Worm (Caenorhabditis elegans) whole organism, L4 larva: ENCODE data around the gene atg-4.2.
A peak's percentile ranks its signal among the peaks of the same experiment; 100 is the strongest.

Experiments used
- F37D6.2 ChIP-seq: sonication (generic microtip); optimal IDR thresholded peaks from 2 replicates; lab custom pipeline; 2016; ENCODE audit warnings: mild to moderate bottlenecking, missing genetic modification characterization, missing compliant biosample characterization
- ZK546.5 ChIP-seq, 2 experiments: sonication (generic microtip); optimal IDR thresholded peaks; 2 replicates each; lab custom pipeline; 2017; ENCODE audit warnings: missing biosample characterization in 2 of 2, missing genetic modification characterization in 2 of 2
- dmd-6 ChIP-seq: fragments of 200-800 bp; sonication (Bioruptor generic); IDR thresholded peaks from 2 replicates; pipeline ENCODE4 v1.3.6; 2022; ENCODE audit warnings: missing genetic modification reagents, missing genetic modification characterization, missing compliant biosample characterization
- dve-1 ChIP-seq: sonication (generic microtip); optimal IDR thresholded peaks from 2 replicates; lab custom pipeline; 2017; ENCODE audit warnings: antibody characterized with exemption, mild to moderate bottlenecking, missing genetic modification characterization, missing compliant biosample characterization; ENCODE audit not compliant: insufficient read depth
- lin-13 ChIP-seq: fragments of 150-350 bp; optimal IDR thresholded peaks from 2 replicates; lab custom pipeline; 2014; ENCODE audit warnings: missing biosample characterization, missing genetic modification reagents, missing genetic modification characterization
- mdl-1 ChIP-seq, 2 experiments: fragments of 150-350 bp in 1 of 2; sonication (generic microtip) in 1 of 2; optimal IDR thresholded peaks; 2 replicates each; lab custom pipeline; 2014 to 2017; ENCODE audit warnings: missing biosample characterization in 2 of 2, missing genetic modification characterization in 2 of 2
- nhr-237 ChIP-seq: sonication (generic microtip); optimal IDR thresholded peaks from 2 replicates; lab custom pipeline; 2017; ENCODE audit warnings: missing biosample characterization, missing genetic modification characterization
- nhr-28 ChIP-seq: fragments of 150-350 bp; optimal IDR thresholded peaks from 2 replicates; lab custom pipeline; 2014; ENCODE audit warnings: missing biosample characterization, missing genetic modification characterization
- nhr-77 ChIP-seq: fragments of 150-350 bp; optimal IDR thresholded peaks from 2 replicates; lab custom pipeline; 2014; ENCODE audit warnings: missing biosample characterization, missing genetic modification characterization
- skn-1 ChIP-seq: fragments of 150-350 bp; optimal IDR thresholded peaks from 2 replicates; lab custom pipeline; 2014; ENCODE audit warnings: missing biosample characterization, missing genetic modification characterization

DNA sequence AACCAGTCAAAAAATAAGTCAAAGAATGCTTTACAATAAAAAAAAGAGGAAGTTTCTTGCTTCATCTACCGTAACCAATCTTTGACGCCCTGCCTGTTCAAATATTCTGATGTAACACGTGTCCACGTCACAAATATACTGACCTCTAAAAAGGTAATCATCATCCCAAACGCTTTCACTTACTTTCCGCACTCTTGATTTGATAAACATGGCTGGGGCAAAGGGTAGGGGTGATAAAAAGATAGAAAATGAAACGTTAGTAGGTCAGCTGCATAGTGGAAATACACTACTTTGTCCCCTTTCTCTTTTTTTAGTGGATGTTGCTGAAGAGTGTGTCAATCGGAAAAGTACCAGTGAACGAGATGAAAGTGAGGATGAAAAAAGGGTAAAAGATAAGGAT is 32.3 kb downstream of the atg-4.2 start:
- TF ChIP-seq nhr-28 (peak; percentile 4), ZK546.5 (tag; optimal IDR thresholded peaks at IDR 0.05; lab: Kevin White, UChicago) (no peak), mdl-1 (tag; optimal IDR thresholded peaks at IDR 0.05; lab: Kevin White, UChicago) (no peak), lin-13 (GFP tag; lab: Kevin White, UChicago) (no peak), dve-1 (tag; lab: Kevin White, UChicago) (no peak), F37D6.2 (no peak), dmd-6 (GFP tag; lab: Robert Waterston, UW) (no peak), nhr-237 (tag; lab: Kevin White, UChicago) (no peak), skn-1 (no peak), nhr-77 (no peak)
